Worm (Caenorhabditis elegans) whole organism, midembryonic: ENCODE results near the gene Y39A1A.31.

Experiments
- T22C8.4 ChIP-seq: fragments of 200-800 bp; sonication (Bioruptor generic); IDR thresholded peaks from 2 replicates; pipeline ENCODE4 v1.3.6; 2022; ENCODE audit warnings: missing genetic modification characterization, missing compliant biosample characterization
- flt-1 ChIP-seq: fragments of 200-800 bp; sonication (Bioruptor generic); IDR thresholded peaks from 2 replicates; pipeline ENCODE4 v1.3.6; 2022; ENCODE audit warnings: missing genetic modification characterization, missing compliant biosample characterization
- ztf-23 ChIP-seq: fragments of 200-800 bp; sonication (Bioruptor generic); IDR thresholded peaks from 2 replicates; pipeline ENCODE4 v1.3.6; 2022; ENCODE audit warnings: missing genetic modification reagents, missing genetic modification characterization, missing compliant biosample characterization
- ztf-29 ChIP-seq: fragments of 200-800 bp; sonication (Bioruptor generic); IDR thresholded peaks from 2 replicates; pipeline ENCODE4 v1.3.6; 2022; ENCODE audit warnings: missing genetic modification reagents, missing genetic modification characterization, missing compliant biosample characterization

DNA sequence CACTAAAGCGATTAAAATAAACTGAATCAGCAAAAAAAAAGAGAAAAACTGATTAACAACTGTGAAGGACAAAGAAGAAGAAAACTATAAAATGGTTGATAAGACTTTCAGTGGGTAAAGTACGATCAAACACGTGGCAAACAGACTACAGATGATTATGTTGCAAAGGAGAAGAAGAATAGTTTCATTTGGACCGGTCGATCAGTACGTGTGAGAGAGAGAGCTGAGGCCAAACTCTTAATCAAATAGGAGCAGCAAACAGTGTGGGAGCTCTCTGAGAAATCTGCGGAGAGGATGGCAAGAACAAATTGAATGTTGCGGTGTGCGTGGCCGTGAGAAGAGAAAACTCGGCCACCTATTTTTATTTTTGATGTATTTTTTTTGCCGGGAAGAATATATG is 30.1 kb upstream of the Y39A1A.31 start:
- TF ChIP-seq ztf-29 (GFP tag; lab: Robert Waterston, UW) (no peak), flt-1 (GFP tag; lab: Robert Waterston, UW) (no peak), T22C8.4 (no peak), ztf-23 (GFP tag; lab: Robert Waterston, UW) (no peak)
